Fruit fly (Drosophila melanogaster): ENCODE results near the gene Blos4.

DNA sequence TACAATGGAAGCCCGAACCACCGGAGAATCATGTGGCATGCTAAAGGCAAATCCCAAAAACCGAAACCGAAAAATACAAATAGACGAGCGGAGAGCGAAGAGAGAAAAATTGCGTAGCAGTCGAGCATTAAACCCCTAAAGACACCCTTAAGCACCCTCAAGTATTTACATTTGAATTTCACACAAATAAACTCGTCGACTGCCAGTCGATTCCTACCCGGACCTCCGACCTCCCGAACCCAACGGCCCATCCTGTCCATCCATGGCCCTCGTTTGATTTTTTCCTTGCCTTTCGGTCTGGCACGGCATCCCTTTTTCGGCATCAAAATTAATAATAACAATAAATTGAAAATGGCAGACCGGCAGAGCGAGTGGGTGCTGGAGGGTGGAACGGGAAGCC is 36.1 kb upstream of the Blos4 start:
- TF ChIP-seq CG33017 (tag; optimal IDR thresholded peaks at IDR 0.05) (no peak), pad (GFP tag; optimal IDR thresholded peaks at IDR 0.05) (no peak), CG14711 (tag; optimal IDR thresholded peaks at IDR 0.05) (no peak), CG1620 (GFP tag; optimal IDR thresholded peaks at IDR 0.05) (no peak), CG11617 (GFP tag; optimal IDR thresholded peaks at IDR 0.05) (no peak)

All from whole organism, adult.